Fruit fly (Drosophila melanogaster) whole organism, adult: ENCODE results near the gene CG31360.

ENCODE experiments used
- CG12768 ChIP-seq: fragments of 200-800 bp; sonication (Bioruptor generic); optimal IDR thresholded peaks from 2 replicates; lab custom pipeline; 2017; ENCODE audit warnings: missing biosample characterization, missing genetic modification characterization, mild to moderate bottlenecking, moderate library complexity, missing genetic modification reagents
- CG14711 ChIP-seq: fragments of 200-800 bp; sonication (Bioruptor generic); optimal IDR thresholded peaks from 2 replicates; lab custom pipeline; 2018; ENCODE audit warnings: missing biosample characterization, mild to moderate bottlenecking, missing genetic modification characterization, moderate library complexity
- CG1620 ChIP-seq: fragments of 200-800 bp; sonication (Bioruptor generic); optimal IDR thresholded peaks from 2 replicates; lab custom pipeline; 2016; ENCODE audit warnings: missing biosample characterization, missing genetic modification characterization
- CG5204 ChIP-seq: fragments of 200-800 bp; sonication (Bioruptor generic); optimal IDR thresholded peaks from 2 replicates; lab custom pipeline; 2016; ENCODE audit warnings: missing biosample characterization, missing genetic modification characterization
- CG7045 ChIP-seq: fragments of 200-800 bp; sonication (Bioruptor generic); optimal IDR thresholded peaks from 2 replicates; lab custom pipeline; 2017; ENCODE audit warnings: missing biosample characterization, mild to moderate bottlenecking, missing genetic modification characterization
- Clk ChIP-seq: fragments of 200-800 bp; sonication (Bioruptor generic); optimal IDR thresholded peaks from 2 replicates; lab custom pipeline; 2017; ENCODE audit warnings: missing biosample characterization, missing genetic modification characterization
- Hr96 ChIP-seq: fragments of 200-800 bp; sonication (Bioruptor generic); optimal IDR thresholded peaks from 2 replicates; lab custom pipeline; 2016; ENCODE audit warnings: missing biosample characterization, missing genetic modification characterization
- cnc ChIP-seq, 2 experiments: fragments of >200 bp; optimal IDR thresholded peaks; 2 replicates each; lab custom pipeline; 2017
- kay ChIP-seq: fragments of 200-800 bp; sonication (Bioruptor generic); peaks from one replicate; lab custom pipeline; 2016; ENCODE audit warnings: missing biosample characterization, missing genetic modification characterization, borderline replicate concordance
- tj ChIP-seq: fragments of 200-800 bp; sonication (Bioruptor generic); optimal IDR thresholded peaks from 3 replicates; lab custom pipeline; 2017; ENCODE audit warnings: missing biosample characterization, mild to moderate bottlenecking, missing genetic modification characterization, moderate library complexity
- toe ChIP-seq: fragments of 200-800 bp; sonication (Bioruptor generic); optimal IDR thresholded peaks from 2 replicates; lab custom pipeline; 2016; ENCODE audit warnings: missing biosample characterization, missing genetic modification characterization

DNA sequence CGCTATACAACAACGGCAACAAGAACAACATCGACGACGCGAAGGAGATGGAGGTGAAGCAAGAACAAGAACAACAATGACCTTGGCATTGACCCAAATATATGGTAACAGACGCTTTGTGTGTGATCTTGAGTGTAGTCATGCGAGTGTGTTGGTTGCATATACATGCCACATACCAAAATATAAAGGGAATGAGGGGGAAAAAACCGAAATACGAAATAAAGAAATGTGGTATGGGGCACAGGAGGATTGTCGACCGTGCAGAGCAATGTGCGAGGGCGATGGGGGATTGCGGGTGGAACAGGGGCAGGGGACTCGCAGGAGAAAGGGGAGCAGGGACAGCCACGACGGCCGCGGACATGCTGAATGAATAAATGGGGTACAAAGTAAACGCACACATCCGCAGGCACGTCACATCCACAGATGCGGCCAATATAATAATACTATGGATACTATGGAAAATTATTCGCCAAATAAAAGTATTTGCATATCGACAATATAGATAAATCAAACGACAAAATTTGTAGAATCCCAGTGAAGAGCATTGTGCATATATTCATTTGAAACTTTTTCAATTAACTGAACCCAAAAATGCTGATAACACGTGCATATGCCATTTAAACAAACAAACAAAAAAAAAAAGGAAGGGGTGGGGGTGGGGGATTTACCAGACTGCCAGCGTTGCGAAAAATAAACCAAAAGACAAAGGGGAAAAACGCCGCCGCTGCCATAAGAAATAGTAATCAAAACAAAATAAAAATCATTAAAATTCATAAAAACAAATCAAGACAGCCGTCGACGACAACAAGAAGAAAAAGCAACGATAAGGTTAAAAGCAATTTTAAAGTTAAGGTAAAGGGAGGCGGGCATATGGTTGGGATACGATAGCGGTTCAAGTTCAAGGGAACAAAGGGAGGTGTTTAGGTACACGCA lies 21.3 kb downstream of the CG31360 start:
- TF ChIP-seq CG5204 = no peak
- no peak for TF ChIP-seq CG12768 (GFP tag; lab: Kevin White, UChicago)
- TF ChIP-seq cnc (optimal IDR thresholded peaks at IDR 0.05; lab: Kevin White, UChicago) = no peak
- TF ChIP-seq tj (GFP tag; lab: Kevin White, UChicago) = peak; percentile 98
- TF ChIP-seq Hr96 = no peak
- TF ChIP-seq kay (GFP tag; lab: Kevin White, UChicago) = no peak
- no peak for TF ChIP-seq CG1620 (GFP tag; lab: Kevin White, UChicago)
- TF ChIP-seq CG14711 (tag; lab: Kevin White, UChicago) = no peak
- TF ChIP-seq Clk (GFP tag; lab: Kevin White, UChicago) = no peak
- TF ChIP-seq toe (GFP tag; lab: Kevin White, UChicago) = no peak
- no peak for TF ChIP-seq CG7045 (GFP tag; lab: Kevin White, UChicago)
